Fruit fly (Drosophila melanogaster) whole organism, embryonic: ENCODE data around the gene SCaMC.
A peak's percentile ranks its signal among the peaks of the same experiment; 100 is the strongest.

Source experiments
- Asciz ChIP-seq: fragments of 200-800 bp; sonication (Bioruptor generic); optimal IDR thresholded peaks from 2 replicates; lab custom pipeline; 2017; ENCODE audit warnings: missing biosample characterization, mild to moderate bottlenecking, missing genetic modification characterization, missing genetic modification reagents
- CG10267 ChIP-seq: fragments of 200-800 bp; sonication (Bioruptor generic); optimal IDR thresholded peaks from 2 replicates; lab custom pipeline; 2018; ENCODE audit warnings: missing biosample characterization, mild to moderate bottlenecking, missing genetic modification characterization, moderate library complexity
- CG12071 ChIP-seq: fragments of 200-800 bp; sonication (Bioruptor generic); optimal IDR thresholded peaks from 3 replicates; lab custom pipeline; 2018; ENCODE audit warnings: missing biosample characterization, mild to moderate bottlenecking, missing genetic modification characterization
- CG12659 ChIP-seq: fragments of 200-800 bp; sonication (Bioruptor generic); optimal IDR thresholded peaks from 3 replicates; lab custom pipeline; 2017; ENCODE audit warnings: mild to moderate bottlenecking, missing biosample characterization, missing genetic modification reagents, missing genetic modification characterization
- CG14050 ChIP-seq: fragments of 200-800 bp; sonication (Bioruptor generic); IDR thresholded peaks from 3 replicates; pipeline ENCODE4 v1.3.6; 2022; ENCODE audit warnings: missing biosample characterization, missing genetic modification characterization
- CG14667 ChIP-seq: fragments of 200-800 bp; sonication (Bioruptor generic); IDR thresholded peaks from 2 replicates; pipeline ENCODE4 v1.3.6; 2022; ENCODE audit warnings: missing biosample characterization, missing genetic modification characterization
- CG14710 ChIP-seq: fragments of 200-800 bp; sonication (Bioruptor generic); optimal IDR thresholded peaks from 3 replicates; lab custom pipeline; 2019; ENCODE audit warnings: missing biosample characterization, mild to moderate bottlenecking, missing genetic modification characterization, moderate library complexity
- CG15011 ChIP-seq: fragments of 200-800 bp; sonication (Bioruptor generic); optimal IDR thresholded peaks from 3 replicates; lab custom pipeline; 2018; ENCODE audit warnings: missing biosample characterization, mild to moderate bottlenecking, missing genetic modification characterization
- CG15073 ChIP-seq: fragments of 200-800 bp; sonication (Bioruptor generic); optimal IDR thresholded peaks from 2 replicates; lab custom pipeline; 2016; ENCODE audit warnings: missing biosample characterization, missing genetic modification characterization
- CG15601 ChIP-seq: fragments of 200-800 bp; sonication (Bioruptor generic); optimal IDR thresholded peaks from 3 replicates; lab custom pipeline; 2019; ENCODE audit warnings: missing biosample characterization, mild to moderate bottlenecking, missing genetic modification characterization, moderate library complexity
- CG17186 ChIP-seq: fragments of 200-800 bp; sonication (Bioruptor generic); optimal IDR thresholded peaks from 3 replicates; lab custom pipeline; 2017; ENCODE audit warnings: missing biosample characterization, missing genetic modification reagents, missing genetic modification characterization
- CG17829 ChIP-seq: fragments of 200-800 bp; optimal IDR thresholded peaks from 2 replicates; lab custom pipeline; 2019; ENCODE audit warnings: missing biosample characterization, mild to moderate bottlenecking, missing genetic modification characterization, moderate library complexity
- CG30020 ChIP-seq: fragments of 200-800 bp; optimal IDR thresholded peaks from 2 replicates; lab custom pipeline; 2019; ENCODE audit warnings: missing biosample characterization, mild to moderate bottlenecking, missing genetic modification characterization, moderate library complexity
- CG34376 ChIP-seq: fragments of 200-800 bp; sonication (Bioruptor generic); optimal IDR thresholded peaks from 2 replicates; lab custom pipeline; 2018; ENCODE audit warnings: missing biosample characterization, mild to moderate bottlenecking, missing genetic modification characterization
- CG7357 ChIP-seq: fragments of 200-800 bp; sonication (Bioruptor generic); IDR thresholded peaks from 3 replicates; pipeline ENCODE4 v1.3.6; 2022; ENCODE audit warnings: missing biosample characterization, missing genetic modification characterization
- Elba2 ChIP-seq: fragments of 200-800 bp; sonication (Bioruptor generic); optimal IDR thresholded peaks from 3 replicates; lab custom pipeline; 2016; ENCODE audit warnings: missing biosample characterization, missing genetic modification characterization
- HLHmδ ChIP-seq: fragments of 200-800 bp; sonication (Bioruptor generic); optimal IDR thresholded peaks from 2 replicates; lab custom pipeline; 2018; ENCODE audit warnings: missing biosample characterization, mild to moderate bottlenecking, missing genetic modification characterization, moderate library complexity
- HmgZ ChIP-seq: fragments of 200-800 bp; sonication (Bioruptor generic); optimal IDR thresholded peaks from 2 replicates; lab custom pipeline; 2018; ENCODE audit warnings: missing biosample characterization, mild to moderate bottlenecking, missing genetic modification characterization
- Hr51 ChIP-seq, 2 experiments: fragments of 200-800 bp; sonication (Bioruptor generic); optimal IDR thresholded peaks; 2 replicates in 1 of 2; 3 replicates in 1 of 2; lab custom pipeline; 2016 to 2018; ENCODE audit warnings: missing biosample characterization in 2 of 2, missing genetic modification characterization in 2 of 2, mild to moderate bottlenecking in 1 of 2, moderate library complexity in 1 of 2
- Med ChIP-seq: fragments of 200-800 bp; sonication (Bioruptor generic); peaks from one replicate; lab custom pipeline; 2016; ENCODE audit warnings: missing biosample characterization, missing genetic modification characterization, mild to moderate bottlenecking, inconsistent platforms, moderate library complexity
- Nf-YB ChIP-seq: fragments of 200-800 bp; sonication (Bioruptor generic); optimal IDR thresholded peaks from 3 replicates; lab custom pipeline; 2019; ENCODE audit warnings: missing biosample characterization, mild to moderate bottlenecking, missing genetic modification characterization, moderate library complexity
- PHDP ChIP-seq: fragments of 200-800 bp; sonication (Bioruptor generic); optimal IDR thresholded peaks from 3 replicates; lab custom pipeline; 2018; ENCODE audit warnings: missing biosample characterization, mild to moderate bottlenecking, missing genetic modification characterization, moderate library complexity
- Sin3A ChIP-seq: fragments of >200 bp; optimal IDR thresholded peaks from 2 replicates; lab custom pipeline; 2018
- Vsx1 ChIP-seq: fragments of 200-800 bp; sonication (Bioruptor generic); optimal IDR thresholded peaks from 2 replicates; lab custom pipeline; 2017; ENCODE audit warnings: missing biosample characterization, mild to moderate bottlenecking, missing genetic modification characterization, missing genetic modification reagents
- YL-1 ChIP-seq: fragments of 200-800 bp; sonication (Bioruptor generic); optimal IDR thresholded peaks from 3 replicates; lab custom pipeline; 2017; ENCODE audit warnings: missing biosample characterization, mild to moderate bottlenecking, missing genetic modification characterization
- abd-A ChIP-seq: fragments of 200-800 bp; sonication (Bioruptor generic); optimal IDR thresholded peaks from 3 replicates; lab custom pipeline; 2019; ENCODE audit warnings: missing biosample characterization, mild to moderate bottlenecking, missing genetic modification characterization, moderate library complexity
- bigmax ChIP-seq: fragments of 200-800 bp; sonication (Bioruptor generic); optimal IDR thresholded peaks from 2 replicates; lab custom pipeline; 2018; ENCODE audit warnings: missing biosample characterization, mild to moderate bottlenecking, missing genetic modification characterization
- bowl ChIP-seq: fragments of 200-800 bp; sonication (Bioruptor generic); IDR thresholded peaks from 2 replicates; pipeline ENCODE4 v1.3.6; 2022; ENCODE audit warnings: missing biosample characterization, missing genetic modification characterization
- btn ChIP-seq: fragments of 200-800 bp; sonication (Bioruptor generic); optimal IDR thresholded peaks from 2 replicates; lab custom pipeline; 2016; ENCODE audit warnings: missing biosample characterization, missing genetic modification characterization
- ci ChIP-seq: fragments of 200-800 bp; sonication (Bioruptor generic); IDR thresholded peaks from 3 replicates; pipeline ENCODE4 v1.3.6; 2022; ENCODE audit warnings: missing biosample characterization, missing genetic modification characterization
- croc ChIP-seq: fragments of 200-800 bp; sonication (Bioruptor generic); conservative IDR thresholded peaks from 3 replicates; pipeline ENCODE4 v1.3.6; 2022; ENCODE audit warnings: missing biosample characterization, missing genetic modification characterization
- danr ChIP-seq: fragments of 200-800 bp; sonication (Bioruptor generic); IDR thresholded peaks from 2 replicates; pipeline ENCODE4 v1.3.6; 2022; ENCODE audit warnings: missing biosample characterization, missing genetic modification characterization
- emc ChIP-seq: fragments of 200-800 bp; sonication (Bioruptor generic); optimal IDR thresholded peaks from 2 replicates; lab custom pipeline; 2016; ENCODE audit warnings: missing biosample characterization, missing genetic modification characterization
- ewg ChIP-seq: fragments of 200-800 bp; sonication (Bioruptor generic); optimal IDR thresholded peaks from 3 replicates; lab custom pipeline; 2017; ENCODE audit warnings: mild to moderate bottlenecking, missing biosample characterization, missing genetic modification reagents, missing genetic modification characterization
- gcm ChIP-seq: fragments of 200-800 bp; sonication (Bioruptor generic); optimal IDR thresholded peaks from 2 replicates; lab custom pipeline; 2019; ENCODE audit warnings: missing biosample characterization, mild to moderate bottlenecking, missing genetic modification characterization, moderate library complexity
- gem ChIP-seq: fragments of 200-800 bp; sonication (Bioruptor generic); optimal IDR thresholded peaks from 2 replicates; lab custom pipeline; 2019; ENCODE audit warnings: missing biosample characterization, mild to moderate bottlenecking, missing genetic modification characterization, moderate library complexity
- grau ChIP-seq: fragments of 200-800 bp; optimal IDR thresholded peaks from 3 replicates; lab custom pipeline; 2019; ENCODE audit warnings: missing biosample characterization, mild to moderate bottlenecking, missing genetic modification characterization, moderate library complexity
- kay ChIP-seq: fragments of 200-800 bp; sonication (Bioruptor generic); optimal IDR thresholded peaks from 2 replicates; lab custom pipeline; 2016; ENCODE audit warnings: missing biosample characterization, missing genetic modification characterization
- kni ChIP-seq: fragments of 200-800 bp; sonication (Bioruptor generic); optimal IDR thresholded peaks from 3 replicates; lab custom pipeline; 2017; ENCODE audit warnings: mild to moderate bottlenecking, missing biosample characterization, missing genetic modification reagents, missing genetic modification characterization
- lola ChIP-seq, 3 experiments: fragments of >200 bp in 2 of 3; fragments of 200-800 bp in 1 of 3; sonication (Bioruptor generic) in 1 of 3; optimal IDR thresholded peaks; 2 replicates each; lab custom pipeline; 2017 to 2019; ENCODE audit warnings: missing biosample characterization in 3 of 3, missing genetic modification characterization in 3 of 3, mild to moderate bottlenecking in 1 of 3, moderate library complexity in 1 of 3
- nerfin-2 ChIP-seq: fragments of 200-800 bp; sonication (Bioruptor generic); IDR thresholded peaks from 2 replicates; pipeline ENCODE4 v1.3.6; 2022; ENCODE audit warnings: missing biosample characterization, missing genetic modification characterization; ENCODE audit not compliant: partially characterized antibody
- peb ChIP-seq: fragments of 200-800 bp; sonication (Bioruptor generic); IDR thresholded peaks from 2 replicates; pipeline ENCODE4 v1.3.6; 2022; ENCODE audit warnings: missing biosample characterization, missing genetic modification characterization
- pfk ChIP-seq: fragments of 200-800 bp; sonication (Bioruptor generic); optimal IDR thresholded peaks from 2 replicates; lab custom pipeline; 2018; ENCODE audit warnings: missing biosample characterization, mild to moderate bottlenecking, missing genetic modification characterization, moderate library complexity
- phol ChIP-seq: fragments of 200-800 bp; sonication (Bioruptor generic); optimal IDR thresholded peaks from 3 replicates; lab custom pipeline; 2018; ENCODE audit warnings: missing biosample characterization, mild to moderate bottlenecking, missing genetic modification characterization, moderate library complexity
- pzg ChIP-seq: fragments of 200-800 bp; sonication (Bioruptor generic); optimal IDR thresholded peaks from 3 replicates; lab custom pipeline; 2018; ENCODE audit warnings: missing biosample characterization, mild to moderate bottlenecking, missing genetic modification characterization, moderate library complexity
- slp2 ChIP-seq: fragments of 200-800 bp; sonication (Bioruptor generic); optimal IDR thresholded peaks from 2 replicates; lab custom pipeline; 2016; ENCODE audit warnings: missing biosample characterization, missing genetic modification characterization

Gene SCaMC

dm6 chr3L:12414189-12414964, at the start of gene SCaMC (continued):
- TF ChIP-seq abd-A (no peak), CG17186 (peak; percentile 56), CG14667 (GFP tag; lab: Robert Waterston, UW) (no peak), nerfin-2 (no peak), pzg (GFP tag; lab: Kevin White, UChicago) (peak; percentile 96), Med (GFP tag; lab: Kevin White, UChicago) (peak; percentile 88), Nf-YB (GFP tag; lab: Kevin White, UChicago) (no peak), pfk (GFP tag; lab: Kevin White, UChicago) (no peak), gcm (GFP tag; lab: Kevin White, UChicago) (peak; percentile 24), ci (peak; percentile 71; the same call in 2 of the 3 replicates), lola (GFP tag; optimal IDR thresholded peaks at IDR 0.05; lab: Kevin White, UChicago) (no peak), HLHmδ (no peak), CG12659 (GFP tag; lab: Kevin White, UChicago) (peak; percentile 82), YL-1 (GFP tag; lab: Kevin White, UChicago) (peak; percentile 85), phol (tag; lab: Kevin White, UChicago) (peak; percentile 51), peb (GFP tag; lab: Robert Waterston, UW) (no peak), kay (no peak), CG10267 (tag; lab: Kevin White, UChicago) (peak; percentile 61), CG14710 (peak; percentile 98), gem (no peak), kni (GFP tag; lab: Kevin White, UChicago) (no peak), ewg (GFP tag; lab: Kevin White, UChicago) (peak; percentile 31), CG30020 (tag; lab: Kevin White, UChicago) (peak; percentile 35), CG15073 (GFP tag; lab: Kevin White, UChicago) (no peak), Asciz (GFP tag; lab: Kevin White, UChicago) (peak; percentile 29), bigmax (no peak), HmgZ (tag; lab: Kevin White, UChicago) (peak; percentile 59), CG7357 (no peak), CG34376 (peak; percentile 65), Vsx1 (GFP tag; lab: Kevin White, UChicago) (no peak), CG15011 (GFP tag; lab: Kevin White, UChicago) (no peak), Sin3A (lab: Kevin White, UChicago) (peak; percentile 20), Hr51 (GFP tag; optimal IDR thresholded peaks at IDR 0.05; lab: Kevin White, UChicago) (no peak), CG14050 (GFP tag; lab: Robert Waterston, UW) (no peak), PHDP (peak; percentile 16), slp2 (GFP tag; lab: Kevin White, UChicago) (no peak), croc (GFP tag; lab: Robert Waterston, UW) (no peak), emc (GFP tag; lab: Kevin White, UChicago) (no peak), bowl (GFP tag; lab: Robert Waterston, UW) (no peak), grau (peak; percentile 18), danr (no peak), CG17829 (tag; lab: Kevin White, UChicago) (peak; percentile 63), CG15601 (peak; percentile 61), Elba2 (GFP tag; lab: Kevin White, UChicago) (peak; percentile 64), btn (GFP tag; lab: Kevin White, UChicago) (no peak), CG12071 (GFP tag; lab: Kevin White, UChicago) (no peak)
